Worm (Caenorhabditis elegans) whole organism, late embryonic: Measurements from ENCODE around the gene fbxb-18.
A peak's percentile ranks its signal among the peaks of the same experiment; 100 is the strongest.

Experiments
- ceh-22 ChIP-seq: sonication (generic microtip); optimal IDR thresholded peaks from 2 replicates; lab custom pipeline; 2017; ENCODE audit warnings: missing biosample characterization, missing genetic modification characterization
- ets-4 ChIP-seq: sonication (generic microtip); optimal IDR thresholded peaks from 2 replicates; lab custom pipeline; 2016; ENCODE audit warnings: missing genetic modification characterization, missing compliant biosample characterization
- eyg-1 ChIP-seq: sonication (generic microtip); optimal IDR thresholded peaks from 2 replicates; lab custom pipeline; 2016; ENCODE audit warnings: missing genotype, missing genetic modification characterization, missing compliant biosample characterization
- hlh-8 ChIP-seq: sonication (generic microtip); optimal IDR thresholded peaks from 2 replicates; lab custom pipeline; 2016; ENCODE audit warnings: missing genotype, missing genetic modification characterization, missing compliant biosample characterization
- lim-6 ChIP-seq: sonication (generic microtip); optimal IDR thresholded peaks from 2 replicates; lab custom pipeline; 2016; ENCODE audit warnings: missing genetic modification characterization, missing compliant biosample characterization
- lin-11 ChIP-seq: fragments of 200-800 bp; sonication (Bioruptor generic); optimal IDR thresholded peaks from 2 replicates; lab custom pipeline; 2018; ENCODE audit warnings: mild to moderate bottlenecking, missing genetic modification characterization, missing compliant biosample characterization
- nfya-1 ChIP-seq: sonication (generic microtip); optimal IDR thresholded peaks from 2 replicates; lab custom pipeline; 2017; ENCODE audit warnings: missing genetic modification characterization, mild to moderate bottlenecking, missing compliant biosample characterization, antibody characterized with exemption, moderate library complexity
- pha-4 ChIP-seq: fragments of 150-350 bp; optimal IDR thresholded peaks from 2 replicates; lab custom pipeline; 2018; ENCODE audit warnings: missing biosample characterization, missing genetic modification reagents, missing genetic modification characterization
- sdc-2 ChIP-seq: sonication (generic microtip); optimal IDR thresholded peaks from 2 replicates; lab custom pipeline; 2016; ENCODE audit warnings: missing genotype, missing genetic modification characterization, missing compliant biosample characterization
- sox-4 ChIP-seq: sonication (generic microtip); optimal IDR thresholded peaks from 2 replicates; lab custom pipeline; 2017; ENCODE audit warnings: mild to moderate bottlenecking, missing genetic modification characterization, inconsistent platforms, missing compliant biosample characterization
- tbx-2 ChIP-seq: sonication (generic microtip); optimal IDR thresholded peaks from 2 replicates; lab custom pipeline; 2016; ENCODE audit warnings: missing genetic modification characterization, missing compliant biosample characterization

ce11 chrII:1663516-1663915 lies 25.2 kb downstream of the fbxb-18 start, which contains the start of gene duxl-1:
- no peak for TF ChIP-seq hlh-8 (tag; lab: Kevin White, UChicago)
- TF ChIP-seq tbx-2 (tag; lab: Kevin White, UChicago), result peak; percentile 15
- no peak for TF ChIP-seq lim-6 (tag; lab: Kevin White, UChicago)
- no peak for TF ChIP-seq sdc-2
- no peak for TF ChIP-seq pha-4 (tag; lab: Kevin White, UChicago)
- TF ChIP-seq ceh-22, result no peak
- TF ChIP-seq ets-4 (tag; lab: Kevin White, UChicago), result no peak
- no peak for TF ChIP-seq sox-4 (tag; lab: Kevin White, UChicago)
- no peak for TF ChIP-seq lin-11
- TF ChIP-seq nfya-1 (tag; lab: Kevin White, UChicago), result no peak
- no peak for TF ChIP-seq eyg-1 (tag; lab: Kevin White, UChicago)
